Worm (Caenorhabditis elegans): ENCODE results near the gene ess-2.

ess-2 gene

DNA sequence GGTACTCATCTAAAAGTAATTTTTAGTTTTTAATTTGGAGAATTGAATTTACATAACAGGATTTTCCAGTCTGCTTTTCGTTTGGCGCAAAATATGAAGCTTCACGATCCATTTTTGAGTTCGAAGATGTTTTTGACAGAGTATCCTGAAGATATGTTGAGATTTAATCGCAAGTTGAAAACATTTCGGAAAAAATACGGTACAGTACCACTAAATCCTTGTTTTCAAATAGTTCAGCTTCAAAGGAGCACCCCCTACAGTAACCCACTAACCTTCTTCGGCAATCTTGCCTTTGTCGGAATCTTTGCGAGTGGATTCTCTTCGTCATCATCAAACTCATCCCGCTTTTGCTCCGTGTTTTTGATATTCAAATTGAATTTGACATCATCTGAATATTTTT is 28.8 kb upstream of the ess-2 start:
- TF ChIP-seq ama-1 (optimal IDR thresholded peaks at IDR 0.05) (peak; percentile 58), lin-29 (GFP tag; IDR thresholded peaks at IDR 0.05) (no peak), egl-43 (GFP tag; IDR thresholded peaks at IDR 0.05) (0 out of 2 replicates have a peak, but pooled peaks have one; percentile 11), ceh-28 (tag; optimal IDR thresholded peaks at IDR 0.05) (no peak), aha-1 (tag) (peak; percentile 38), jun-1 (tag; optimal IDR thresholded peaks at IDR 0.05) (peak; percentile 66), tra-1 (GFP tag; IDR thresholded peaks at IDR 0.05) (no peak), T26A8.4 (GFP tag; IDR thresholded peaks at IDR 0.05) (peak; percentile 34; the same call in 1 of the 2 replicates), nhr-77 (tag; optimal IDR thresholded peaks at IDR 0.05) (no peak), hmg-1.1 (GFP tag; IDR thresholded peaks at IDR 0.05) (0 out of 2 replicates have a peak, but pooled peaks have one; percentile 12), snpc-1.2 (GFP tag; IDR thresholded peaks at IDR 0.05) (no peak)

DNA sequence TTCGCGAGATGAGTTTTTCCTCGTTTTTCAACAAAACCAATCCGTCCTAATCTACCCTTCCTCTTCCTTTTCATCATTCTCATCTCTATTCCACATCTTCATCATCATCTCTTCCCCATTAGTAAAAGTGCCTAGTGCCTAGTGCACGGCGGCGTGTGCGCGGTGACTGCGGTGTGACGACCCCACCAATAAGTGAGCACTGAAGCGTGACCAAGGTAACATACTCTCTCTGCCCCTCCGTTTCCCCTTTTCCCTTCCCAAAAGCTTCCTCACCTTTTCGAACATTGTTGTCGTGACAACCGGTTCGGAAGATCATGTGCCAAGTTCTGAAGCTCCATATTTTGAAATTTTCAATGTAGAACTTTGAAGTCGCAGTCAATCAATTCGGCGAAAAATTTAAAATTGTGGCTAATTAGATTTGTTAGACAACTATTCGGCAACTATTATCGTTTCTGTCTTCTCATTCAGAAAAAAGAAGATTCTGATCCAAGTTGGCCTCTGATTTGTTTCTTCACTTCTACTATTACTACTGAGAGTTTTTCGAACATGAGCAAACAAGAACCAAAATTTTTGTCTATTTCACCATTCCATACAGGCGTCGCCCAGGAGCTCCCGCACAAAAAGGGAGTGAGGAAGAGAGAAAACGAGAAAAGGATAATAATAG is 22.3 kb upstream of the ess-2 start:
- TF ChIP-seq nhr-10 (tag; optimal IDR thresholded peaks at IDR 0.05) (no peak), hlh-30 (tag; optimal IDR thresholded peaks at IDR 0.05; ENCODE audit: insufficient read depth) (peak; percentile 2), egl-43 (GFP tag; IDR thresholded peaks at IDR 0.05) (0 out of 2 replicates have a peak, but pooled peaks have one; percentile 32)

DNA sequence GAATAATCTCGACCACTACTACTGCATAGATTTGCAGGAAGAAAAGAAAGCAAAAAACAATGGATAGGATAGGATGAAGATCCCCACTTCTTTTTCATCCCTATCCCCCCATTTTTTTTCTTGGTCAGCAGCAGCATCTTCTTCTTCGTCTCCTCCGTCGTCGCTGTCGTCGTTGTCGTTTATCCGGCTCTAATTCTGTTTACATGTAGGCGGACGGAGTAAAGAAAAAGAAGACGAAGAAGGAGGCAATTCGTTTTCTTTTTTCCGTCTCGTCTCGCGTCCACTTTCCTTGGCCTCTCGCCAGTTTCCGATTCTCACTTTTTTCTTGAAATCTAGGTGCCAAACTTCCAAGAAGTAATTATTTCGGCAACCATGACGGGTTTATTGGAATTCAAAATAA is 21.6 kb upstream of the ess-2 start:
- TF ChIP-seq pqm-1 (tag; optimal IDR thresholded peaks at IDR 0.05) (no peak), fkh-10 (GFP tag; optimal IDR thresholded peaks at IDR 0.05) (peak; percentile 87), tag-97 (GFP tag; IDR thresholded peaks at IDR 0.05) (no peak), hif-1 (tag; optimal IDR thresholded peaks at IDR 0.05) (no peak), madf-9 (GFP tag; conservative IDR thresholded peaks at IDR 0.05) (no peak), mxl-2 (GFP tag; conservative IDR thresholded peaks at IDR 0.05) (no peak), D1046.2 (GFP tag; IDR thresholded peaks at IDR 0.05) (no peak), lsy-2 (tag; optimal IDR thresholded peaks at IDR 0.05) (peak in 1 of 2 experiments; percentile 14), lin-38 (GFP tag; IDR thresholded peaks at IDR 0.05) (no peak), dmd-6 (GFP tag; IDR thresholded peaks at IDR 0.05) (no peak), spr-1 (tag; optimal IDR thresholded peaks at IDR 0.05) (no peak), nhr-237 (tag; optimal IDR thresholded peaks at IDR 0.05) (no peak), cey-2 (tag; optimal IDR thresholded peaks at IDR 0.05; ENCODE audit: borderline replicate concordance, insufficient read depth) (no peak), fos-1 (tag; optimal IDR thresholded peaks at IDR 0.05) (no peak), vab-7 (GFP tag; IDR thresholded peaks at IDR 0.05) (no peak), saeg-2 (GFP tag; IDR thresholded peaks at IDR 0.05) (no peak), duxl-1 (tag; optimal IDR thresholded peaks at IDR 0.05; ENCODE audit: poor library complexity) (no peak), ctbp-1 (GFP tag; IDR thresholded peaks at IDR 0.05) (0 out of 2 replicates have a peak, but pooled peaks have one; percentile 9), F37D6.2 (tag; optimal IDR thresholded peaks at IDR 0.05) (no peak), hmg-1.1 (GFP tag; IDR thresholded peaks at IDR 0.05) (no peak), T20F7.1 (GFP tag; optimal IDR thresholded peaks at IDR 0.05) (no peak)

DNA sequence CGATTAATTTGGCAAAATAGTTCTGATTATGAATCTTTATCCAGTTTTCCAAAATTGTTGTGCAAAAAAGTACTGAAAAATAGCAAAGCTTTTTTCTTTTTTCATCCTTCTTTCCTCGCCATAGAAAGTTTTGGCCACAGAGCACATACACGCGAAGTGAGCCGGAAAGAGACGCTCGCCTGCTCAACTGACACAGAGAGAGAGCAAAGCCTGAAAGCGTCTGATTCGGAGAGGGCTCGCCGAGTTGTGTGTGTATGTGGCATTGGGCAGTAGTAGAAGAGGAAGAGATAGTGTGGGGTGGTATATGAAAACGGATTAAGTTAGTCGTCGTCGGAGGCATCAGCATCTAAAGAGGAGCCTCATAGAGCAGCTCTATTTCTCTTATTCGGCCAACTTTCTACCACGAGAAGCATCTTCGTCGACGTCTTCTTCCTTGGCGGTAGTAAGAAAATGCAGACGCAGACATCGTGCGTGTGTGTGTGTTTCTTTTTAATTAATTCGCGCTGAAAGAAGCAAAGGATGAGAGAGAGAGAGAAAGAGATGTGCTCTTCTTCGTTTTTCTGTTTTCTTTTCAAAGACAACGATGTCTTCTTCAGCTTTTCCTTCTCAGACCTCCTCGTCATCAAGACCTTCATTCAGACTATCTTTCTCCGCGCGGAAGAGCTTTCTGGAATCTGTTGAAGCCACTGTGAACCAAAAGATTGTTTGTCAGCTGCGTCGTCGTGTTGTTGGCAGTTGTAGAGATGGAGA is 19.7 kb upstream of the ess-2 start:
- peak; percentile 38 for TF ChIP-seq mep-1 (tag; optimal IDR thresholded peaks at IDR 0.05)
- TF ChIP-seq Y5F2A.4 (GFP tag; optimal IDR thresholded peaks at IDR 0.05), result no peak
- TF ChIP-seq lin-38 (GFP tag; IDR thresholded peaks at IDR 0.05), result no peak
- 0 out of 2 replicates have a peak, but pooled peaks have one; percentile 8 for TF ChIP-seq set-16 (GFP tag; IDR thresholded peaks at IDR 0.05)
- TF ChIP-seq pha-4 (GFP tag; IDR thresholded peaks at IDR 0.05), result no peak
- no peak for TF ChIP-seq pha-4 (tag; optimal IDR thresholded peaks at IDR 0.05)
- no peak for TF ChIP-seq daf-16 (GFP tag; optimal IDR thresholded peaks at IDR 0.05)
- no peak for TF ChIP-seq daf-16 (tag; optimal IDR thresholded peaks at IDR 0.05)
- TF ChIP-seq nhr-11 (tag; optimal IDR thresholded peaks at IDR 0.05), result no peak
- TF ChIP-seq lsy-2 (tag; optimal IDR thresholded peaks at IDR 0.05), result peak in 1 of 2 experiments; percentile 4
- TF ChIP-seq unc-130 (GFP tag; optimal IDR thresholded peaks at IDR 0.05), result no peak
- no peak for TF ChIP-seq daf-19 (GFP tag; conservative IDR thresholded peaks at IDR 0.05)
- TF ChIP-seq arid-1 (GFP tag; conservative IDR thresholded peaks at IDR 0.05), result no peak
- TF ChIP-seq pqm-1 (tag; optimal IDR thresholded peaks at IDR 0.05), result no peak
- TF ChIP-seq F26F4.8 (GFP tag; conservative IDR thresholded peaks at IDR 0.05), result no peak
